Fruit fly (Drosophila melanogaster) whole organism, wandering third instar larva: ENCODE results near the gene tgo.

Source experiments
- Abd-B ChIP-seq: fragments of >200 bp; optimal IDR thresholded peaks from 2 replicates; lab custom pipeline; 2017; ENCODE audit warnings: missing biosample characterization, missing genetic modification characterization
- CG32264 ChIP-seq: fragments of 200-800 bp; sonication (Bioruptor generic); optimal IDR thresholded peaks from 2 replicates; lab custom pipeline; 2016; ENCODE audit warnings: missing biosample characterization, missing genetic modification characterization
- CG9705 ChIP-seq: fragments of 200-800 bp; sonication (Bioruptor generic); optimal IDR thresholded peaks from 2 replicates; lab custom pipeline; 2018; ENCODE audit warnings: missing biosample characterization, mild to moderate bottlenecking, missing genetic modification characterization
- CrebA ChIP-seq: fragments of 200-800 bp; sonication (Bioruptor generic); optimal IDR thresholded peaks from 2 replicates; lab custom pipeline; 2016; ENCODE audit warnings: missing biosample characterization, mild to moderate bottlenecking, missing genetic modification characterization, borderline replicate concordance
- Dfd ChIP-seq: fragments of >200 bp; optimal IDR thresholded peaks from 2 replicates; lab custom pipeline; 2017; ENCODE audit warnings: missing biosample characterization, missing genetic modification characterization
- Dif ChIP-seq: fragments of 200-275, 200-300 bp; sonication (Bioruptor generic); optimal IDR thresholded peaks from 2 replicates; lab custom pipeline; 2018; ENCODE audit warnings: missing biosample characterization, missing genetic modification characterization; ENCODE audit not compliant: partially characterized antibody
- GATAd ChIP-seq: sonication (Bioruptor generic); optimal IDR thresholded peaks from 2 replicates; lab custom pipeline; 2016; ENCODE audit warnings: missing biosample characterization, missing genetic modification characterization
- HLH106 ChIP-seq: fragments of 200-800 bp; optimal IDR thresholded peaks from 3 replicates; lab custom pipeline; 2019; ENCODE audit warnings: missing biosample characterization, mild to moderate bottlenecking, missing genetic modification characterization, moderate library complexity
- Hnf4 ChIP-seq: fragments of 200-800 bp; sonication (Bioruptor generic); optimal IDR thresholded peaks from 2 replicates; lab custom pipeline; 2016; ENCODE audit warnings: missing biosample characterization, mild to moderate bottlenecking, missing genetic modification characterization
- Hr78 ChIP-seq: fragments of >200 bp; optimal IDR thresholded peaks from 2 replicates; lab custom pipeline; 2017; ENCODE audit warnings: missing biosample characterization, missing genetic modification characterization
- Hr83 ChIP-seq: fragments of 200-300 bp; sonication (Bioruptor generic); optimal IDR thresholded peaks from 2 replicates; lab custom pipeline; 2016; ENCODE audit warnings: missing biosample characterization, mild to moderate bottlenecking, missing genetic modification characterization, moderate library complexity; ENCODE audit not compliant: poor library complexity, severe bottlenecking
- Jra ChIP-seq: sonication (Bioruptor generic); optimal IDR thresholded peaks from 2 replicates; lab custom pipeline; 2016; ENCODE audit warnings: missing biosample characterization, missing genetic modification characterization
- Mio ChIP-seq: sonication (Bioruptor generic); optimal IDR thresholded peaks from 2 replicates; lab custom pipeline; 2016; ENCODE audit warnings: missing biosample characterization, missing genetic modification characterization
- Myc ChIP-seq: fragments of >200 bp; optimal IDR thresholded peaks from 2 replicates; lab custom pipeline; 2017
- N ChIP-seq: fragments of >200 bp; optimal IDR thresholded peaks from 2 replicates; lab custom pipeline; 2018; ENCODE audit warnings: missing biosample characterization, missing external identifiers, missing genetic modification characterization
- OdsH ChIP-seq: fragments of 200-800 bp; sonication (Bioruptor generic); optimal IDR thresholded peaks from 2 replicates; lab custom pipeline; 2016; ENCODE audit warnings: missing biosample characterization, mild to moderate bottlenecking, missing genetic modification characterization
- Rel ChIP-seq, 2 experiments: fragments of 200-800 bp; sonication (Bioruptor generic) in 1 of 2; optimal IDR thresholded peaks; 2 replicates in 1 of 2; 3 replicates in 1 of 2; lab custom pipeline; 2016 to 2019; ENCODE audit warnings: mild to moderate bottlenecking in 2 of 2, missing biosample characterization in 2 of 2, missing genetic modification characterization in 2 of 2, moderate library complexity in 1 of 2
- Sp1 ChIP-seq: fragments of 200-800 bp; sonication (Bioruptor generic); optimal IDR thresholded peaks from 3 replicates; lab custom pipeline; 2019; ENCODE audit warnings: missing biosample characterization, mild to moderate bottlenecking, missing genetic modification characterization, moderate library complexity
- Vsx2 ChIP-seq: fragments of 200-300, 225-300 bp; sonication (Bioruptor generic); optimal IDR thresholded peaks from 2 replicates; lab custom pipeline; 2018; ENCODE audit warnings: missing biosample characterization, missing genetic modification characterization; ENCODE audit not compliant: partially characterized antibody
- brk ChIP-seq: fragments of 200-800 bp; sonication (Bioruptor generic); optimal IDR thresholded peaks from 2 replicates; lab custom pipeline; 2016; ENCODE audit warnings: missing biosample characterization, mild to moderate bottlenecking, missing genetic modification characterization
- dl ChIP-seq, 2 experiments: fragments of 175-275, 200-275 bp in 1 of 2; fragments of 200-275 bp in 1 of 2; sonication (Bioruptor generic); optimal IDR thresholded peaks; lab custom pipeline; 2018; ENCODE audit warnings: mild to moderate bottlenecking in 2 of 2, missing biosample characterization in 2 of 2, missing genetic modification characterization in 2 of 2, moderate library complexity in 2 of 2; ENCODE audit not compliant: partially characterized antibody in 2 of 2, insufficient read depth in 1 of 2
- dmrt93B ChIP-seq: fragments of 200-800 bp; sonication (Bioruptor generic); optimal IDR thresholded peaks from 2 replicates; lab custom pipeline; 2018; ENCODE audit warnings: missing biosample characterization, mild to moderate bottlenecking, missing genetic modification characterization
- dsf ChIP-seq: sonication (Bioruptor generic); optimal IDR thresholded peaks from 2 replicates; lab custom pipeline; 2016; ENCODE audit warnings: missing biosample characterization, missing genetic modification characterization, borderline replicate concordance
- ey ChIP-seq: fragments of 200-800 bp; sonication (Bioruptor generic); optimal IDR thresholded peaks from 2 replicates; lab custom pipeline; 2016; ENCODE audit warnings: missing biosample characterization, missing genetic modification characterization
- foxo ChIP-seq, 2 experiments: fragments of 200-800 bp; sonication (Bioruptor generic); optimal IDR thresholded peaks; 2 replicates in 1 of 2; 3 replicates in 1 of 2; lab custom pipeline; 2016 to 2017; ENCODE audit warnings: missing biosample characterization in 2 of 2, missing genetic modification characterization in 2 of 2
- fru ChIP-seq: fragments of 200-800 bp; sonication (Bioruptor generic); optimal IDR thresholded peaks from 3 replicates; lab custom pipeline; 2016; ENCODE audit warnings: missing biosample characterization, mild to moderate bottlenecking, missing genetic modification characterization
- h ChIP-seq: fragments of 200-800 bp; sonication (Bioruptor generic); optimal IDR thresholded peaks from 3 replicates; lab custom pipeline; 2016; ENCODE audit warnings: missing biosample characterization, mild to moderate bottlenecking, missing genetic modification characterization
- jim ChIP-seq: fragments of 175-275, 200-325 bp; sonication (Bioruptor generic); optimal IDR thresholded peaks from 2 replicates; lab custom pipeline; 2016; ENCODE audit warnings: missing biosample characterization, mild to moderate bottlenecking, missing genetic modification characterization
- lola ChIP-seq: fragments of >200 bp; optimal IDR thresholded peaks from 2 replicates; lab custom pipeline; 2017; ENCODE audit warnings: missing biosample characterization, missing genetic modification characterization
- pan ChIP-seq: fragments of >200 bp; optimal IDR thresholded peaks from 2 replicates; lab custom pipeline; 2017
- psq ChIP-seq: fragments of 200-800 bp; sonication (Bioruptor generic); optimal IDR thresholded peaks from 3 replicates; lab custom pipeline; 2017; ENCODE audit warnings: missing biosample characterization, mild to moderate bottlenecking, missing genetic modification characterization, moderate library complexity
- rgr ChIP-seq: fragments of 200-800 bp; sonication (Bioruptor generic); optimal IDR thresholded peaks from 3 replicates; lab custom pipeline; 2016; ENCODE audit warnings: missing biosample characterization, mild to moderate bottlenecking, missing genetic modification characterization
- sage ChIP-seq: fragments of 200-800 bp; sonication (Bioruptor generic); optimal IDR thresholded peaks from 2 replicates; lab custom pipeline; 2016; ENCODE audit warnings: missing biosample characterization, mild to moderate bottlenecking, missing genetic modification characterization
- sv ChIP-seq: fragments of 200-800 bp; sonication (Bioruptor generic); optimal IDR thresholded peaks from 3 replicates; lab custom pipeline; 2016; ENCODE audit warnings: missing biosample characterization, missing genetic modification characterization
- tai ChIP-seq: sonication (Bioruptor generic); optimal IDR thresholded peaks from 2 replicates; lab custom pipeline; 2016; ENCODE audit warnings: missing biosample characterization, missing genetic modification characterization
- usp ChIP-seq: fragments of >200 bp; optimal IDR thresholded peaks from 2 replicates; lab custom pipeline; 2017; ENCODE audit warnings: missing biosample characterization, missing genetic modification characterization
- woc ChIP-seq: sonication (Bioruptor generic); optimal IDR thresholded peaks from 2 replicates; lab custom pipeline; 2016; ENCODE audit warnings: missing biosample characterization, mild to moderate bottlenecking, missing genetic modification characterization

tgo gene

dm6 chr3R:9023934-9024333, 4.1 kb upstream of the tgo start:
- TF ChIP-seq GATAd (GFP tag; lab: Kevin White, UChicago) (no peak), rgr (GFP tag; lab: Kevin White, UChicago) (no peak), Mio (GFP tag; lab: Kevin White, UChicago) (no peak), h (GFP tag; lab: Kevin White, UChicago) (no peak), OdsH (GFP tag; lab: Kevin White, UChicago) (no peak), brk (GFP tag; lab: Kevin White, UChicago) (no peak), ey (GFP tag; lab: Kevin White, UChicago) (no peak), Hnf4 (no peak), dmrt93B (GFP tag; lab: Kevin White, UChicago) (no peak), Dfd (GFP tag; lab: Kevin White, UChicago) (no peak), HLH106 (tag; lab: Kevin White, UChicago) (no peak), pan (lab: Kevin White, UChicago) (no peak), Sp1 (no peak), CG32264 (no peak)

dm6 chr3R:9016869-9017268, 3.0 kb downstream of the tgo start:
- TF ChIP-seq Mio (GFP tag; lab: Kevin White, UChicago) (no peak), CG32264 (no peak), pan (lab: Kevin White, UChicago) (no peak), dmrt93B (GFP tag; lab: Kevin White, UChicago) (no peak), sv (GFP tag; lab: Kevin White, UChicago) (no peak), GATAd (GFP tag; lab: Kevin White, UChicago) (no peak), Hnf4 (no peak), CrebA (GFP tag; lab: Kevin White, UChicago) (no peak), tai (no peak), jim (GFP tag; lab: Kevin White, UChicago) (no peak), Hr78 (no peak), CG9705 (GFP tag; lab: Kevin White, UChicago) (no peak), Jra (no peak), psq (GFP tag; lab: Kevin White, UChicago) (no peak), h (GFP tag; lab: Kevin White, UChicago) (no peak), Abd-B (GFP tag; lab: Kevin White, UChicago) (no peak), Vsx2 (GFP tag; lab: Kevin White, UChicago) (no peak), OdsH (GFP tag; lab: Kevin White, UChicago) (no peak), foxo (GFP tag; optimal IDR thresholded peaks at IDR 0.05; lab: Kevin White, UChicago) (no peak)

- TF ChIP-seq Myc (lab: Kevin White, UChicago) (peak; percentile 56), lola (GFP tag; lab: Kevin White, UChicago) (no peak), fru (GFP tag; lab: Kevin White, UChicago) (peak; percentile 80)
These were observed 4.9 kb downstream of the tgo start, which contains the start of the genes Kcmf1, Sf3b5 and CG11986 for dm6 chr3R:9014859-9015466. Kcmf1 (minus strand) TSS chr3R:9014909. Sf3b5 (minus strand) TSS chr3R:9015341. CG11986 (plus strand) TSS chr3R:9015446.

dm6 chr3R:9013765-9014380, 5.9 kb downstream of the tgo start:
- no peak for TF ChIP-seq dmrt93B (GFP tag; lab: Kevin White, UChicago)
- no peak for TF ChIP-seq pan (lab: Kevin White, UChicago)
- TF ChIP-seq psq (GFP tag; lab: Kevin White, UChicago), result peak; percentile 84
- no peak for TF ChIP-seq Dif (GFP tag; lab: Kevin White, UChicago)
- TF ChIP-seq rgr (GFP tag; lab: Kevin White, UChicago), result peak; percentile 59
- no peak for TF ChIP-seq sv (GFP tag; lab: Kevin White, UChicago)
- no peak for TF ChIP-seq Abd-B (GFP tag; lab: Kevin White, UChicago)
- peak; percentile 31 to 78 for TF ChIP-seq foxo (GFP tag; optimal IDR thresholded peaks at IDR 0.05; lab: Kevin White, UChicago)
- TF ChIP-seq Mio (GFP tag; lab: Kevin White, UChicago), result no peak
- TF ChIP-seq CrebA (GFP tag; lab: Kevin White, UChicago), result no peak
- no peak for TF ChIP-seq N (GFP tag; lab: Kevin White, UChicago)
- no peak for TF ChIP-seq lola (GFP tag; lab: Kevin White, UChicago)
- TF ChIP-seq tai, result no peak
- TF ChIP-seq Rel (GFP tag; optimal IDR thresholded peaks at IDR 0.05; lab: Kevin White, UChicago), result no peak
- TF ChIP-seq Rel (tag; optimal IDR thresholded peaks at IDR 0.05; lab: Kevin White, UChicago), result peak; percentile 98
- peak; percentile 39 for TF ChIP-seq CG32264
- no peak for TF ChIP-seq usp (GFP tag; lab: Kevin White, UChicago)
- no peak for TF ChIP-seq woc (GFP tag; lab: Kevin White, UChicago)
- TF ChIP-seq Myc (lab: Kevin White, UChicago), result no peak
- no peak for TF ChIP-seq jim (GFP tag; lab: Kevin White, UChicago)
- TF ChIP-seq Vsx2 (GFP tag; lab: Kevin White, UChicago), result no peak
- TF ChIP-seq Hnf4, result no peak
- TF ChIP-seq HLH106 (tag; lab: Kevin White, UChicago), result peak; percentile 63
- TF ChIP-seq Jra, result peak; percentile 53
- peak; percentile 65 for TF ChIP-seq OdsH (GFP tag; lab: Kevin White, UChicago)
- no peak for TF ChIP-seq sage (GFP tag; lab: Kevin White, UChicago)
- no peak for TF ChIP-seq Hr78
- TF ChIP-seq GATAd (GFP tag; lab: Kevin White, UChicago), result no peak
- TF ChIP-seq dsf, result no peak
- TF ChIP-seq Hr83 (GFP tag; lab: Kevin White, UChicago), result peak; percentile 14
- peak; percentile 25 for TF ChIP-seq CG9705 (GFP tag; lab: Kevin White, UChicago)
- TF ChIP-seq h (GFP tag; lab: Kevin White, UChicago), result peak; percentile 81
- TF ChIP-seq dl (GFP tag; optimal IDR thresholded peaks at IDR 0.05; lab: Kevin White, UChicago; ENCODE audit: insufficient read depth in 1 of 2, partially characterized antibody in 2 of 2), result no peak
- TF ChIP-seq Dfd (GFP tag; lab: Kevin White, UChicago), result no peak
